Fruit fly (Drosophila melanogaster) whole organism, wandering third instar larva: Measurements from ENCODE around the gene Cwc25.

Source experiments
- CG32264 ChIP-seq: fragments of 200-800 bp; sonication (Bioruptor generic); optimal IDR thresholded peaks from 2 replicates; lab custom pipeline; 2016; ENCODE audit warnings: missing biosample characterization, missing genetic modification characterization
- dl ChIP-seq, 2 experiments: fragments of 175-275, 200-275 bp in 1 of 2; fragments of 200-275 bp in 1 of 2; sonication (Bioruptor generic); optimal IDR thresholded peaks; lab custom pipeline; 2018; ENCODE audit warnings: mild to moderate bottlenecking in 2 of 2, missing biosample characterization in 2 of 2, missing genetic modification characterization in 2 of 2, moderate library complexity in 2 of 2; ENCODE audit not compliant: partially characterized antibody in 2 of 2, insufficient read depth in 1 of 2
- sv ChIP-seq: fragments of 200-800 bp; sonication (Bioruptor generic); optimal IDR thresholded peaks from 3 replicates; lab custom pipeline; 2016; ENCODE audit warnings: missing biosample characterization, missing genetic modification characterization

- TF ChIP-seq dl (GFP tag; optimal IDR thresholded peaks at IDR 0.05; lab: Kevin White, UChicago; ENCODE audit: insufficient read depth in 1 of 2, partially characterized antibody in 2 of 2) (peak in 1 of 2 experiments; percentile 13), sv (GFP tag; lab: Kevin White, UChicago) (no peak), CG32264 (GFP tag; lab: Kevin White, UChicago) (no peak)
Measured at dm6 chr2L:2751085-2751710, 6.3 kb downstream of the Cwc25 start.
